Fruit fly (Drosophila melanogaster) whole organism, embryonic: ENCODE data around the gene Fst.

ENCODE experiments used
- B-H2 ChIP-seq: fragments of 200-800 bp; sonication (Bioruptor generic); optimal IDR thresholded peaks from 2 replicates; lab custom pipeline; 2018; ENCODE audit warnings: missing biosample characterization, mild to moderate bottlenecking, missing genetic modification characterization
- BEAF-32 ChIP-seq: fragments of 200-800 bp; sonication (Bioruptor generic); optimal IDR thresholded peaks from 3 replicates; lab custom pipeline; 2017; ENCODE audit warnings: missing biosample characterization, missing genetic modification characterization, mild to moderate bottlenecking, moderate library complexity, missing genetic modification reagents
- Bgb ChIP-seq: fragments of 200-800 bp; sonication (Bioruptor generic); IDR thresholded peaks from 2 replicates; pipeline ENCODE4 v1.3.6; 2022; ENCODE audit warnings: missing biosample characterization, missing genetic modification characterization; ENCODE audit not compliant: partially characterized antibody
- C15 ChIP-seq: fragments of 200-800 bp; sonication (Bioruptor generic); IDR thresholded peaks from 3 replicates; pipeline ENCODE4 v1.3.6; 2022; ENCODE audit warnings: missing biosample characterization, missing genetic modification characterization
- CG10267 ChIP-seq: fragments of 200-800 bp; sonication (Bioruptor generic); optimal IDR thresholded peaks from 2 replicates; lab custom pipeline; 2018; ENCODE audit warnings: missing biosample characterization, mild to moderate bottlenecking, missing genetic modification characterization, moderate library complexity
- CG10462 ChIP-seq: fragments of 200-800 bp; sonication (Bioruptor generic); optimal IDR thresholded peaks from 2 replicates; lab custom pipeline; 2016; ENCODE audit warnings: missing biosample characterization, missing genetic modification characterization
- CG10959 ChIP-seq: fragments of 200-800 bp; sonication (Bioruptor generic); IDR thresholded peaks from 2 replicates; pipeline ENCODE4 v1.3.6; 2022; ENCODE audit warnings: missing biosample characterization, missing genetic modification characterization
- CG11456 ChIP-seq: fragments of 200-800 bp; sonication (Bioruptor generic); IDR thresholded peaks from 3 replicates; pipeline ENCODE4 v1.3.6; 2022; ENCODE audit warnings: missing biosample characterization, missing genetic modification characterization
- CG11504 ChIP-seq: fragments of 200-800 bp; sonication (Bioruptor generic); optimal IDR thresholded peaks from 3 replicates; lab custom pipeline; 2019; ENCODE audit warnings: missing biosample characterization, mild to moderate bottlenecking, missing genetic modification characterization, moderate library complexity
- CG11696 ChIP-seq: fragments of 200-800 bp; sonication (Bioruptor generic); IDR thresholded peaks from 2 replicates; pipeline ENCODE4 v1.3.6; 2022; ENCODE audit warnings: missing biosample characterization, missing genetic modification characterization
- CG12155 ChIP-seq: fragments of 200-800 bp; sonication (Bioruptor generic); optimal IDR thresholded peaks from 3 replicates; lab custom pipeline; 2016; ENCODE audit warnings: missing biosample characterization, missing genetic modification characterization
- CG13424 ChIP-seq: fragments of 200-800 bp; sonication (Bioruptor generic); optimal IDR thresholded peaks from 2 replicates; lab custom pipeline; 2019; ENCODE audit warnings: missing biosample characterization, mild to moderate bottlenecking, missing genetic modification characterization, moderate library complexity
- CG15073 ChIP-seq: fragments of 200-800 bp; sonication (Bioruptor generic); optimal IDR thresholded peaks from 2 replicates; lab custom pipeline; 2016; ENCODE audit warnings: missing biosample characterization, missing genetic modification characterization
- CG15514 ChIP-seq: fragments of 200-800 bp; sonication (Bioruptor generic); optimal IDR thresholded peaks from 3 replicates; lab custom pipeline; 2017; ENCODE audit warnings: missing biosample characterization, missing genetic modification characterization, mild to moderate bottlenecking, moderate library complexity, missing genetic modification reagents
- CG15696 ChIP-seq: fragments of 200-800 bp; sonication (Bioruptor generic); optimal IDR thresholded peaks from 2 replicates; lab custom pipeline; 2019; ENCODE audit warnings: missing biosample characterization, mild to moderate bottlenecking, missing genetic modification characterization, moderate library complexity
- CG1602 ChIP-seq: fragments of 200-800 bp; sonication (Bioruptor generic); optimal IDR thresholded peaks from 3 replicates; lab custom pipeline; 2016; ENCODE audit warnings: missing biosample characterization, missing genetic modification characterization
- CG17359 ChIP-seq: fragments of 200-800 bp; sonication (Bioruptor generic); optimal IDR thresholded peaks from 3 replicates; lab custom pipeline; 2018; ENCODE audit warnings: missing biosample characterization, mild to moderate bottlenecking, missing genetic modification characterization, moderate library complexity
- CG17612 ChIP-seq: fragments of 200-800 bp; sonication (Bioruptor generic); IDR thresholded peaks from 2 replicates; pipeline ENCODE4 v1.3.6; 2022; ENCODE audit warnings: missing biosample characterization, missing genetic modification characterization
- CG18476 ChIP-seq: fragments of 200-800 bp; sonication (Bioruptor generic); optimal IDR thresholded peaks from 2 replicates; lab custom pipeline; 2016; ENCODE audit warnings: missing biosample characterization, mild to moderate bottlenecking, missing genetic modification characterization
- CG2875 ChIP-seq: fragments of 200-800 bp; sonication (Bioruptor generic); optimal IDR thresholded peaks from 2 replicates; lab custom pipeline; 2017; ENCODE audit warnings: missing biosample characterization, mild to moderate bottlenecking, missing genetic modification characterization, missing genetic modification reagents
- CG30431 ChIP-seq: fragments of 200-800 bp; sonication (Bioruptor generic); optimal IDR thresholded peaks from 2 replicates; lab custom pipeline; 2017; ENCODE audit warnings: missing biosample characterization, missing genetic modification characterization
- CG43689 ChIP-seq: fragments of 200-800 bp; sonication (Bioruptor generic); IDR thresholded peaks from 2 replicates; pipeline ENCODE4 v1.3.6; 2022; ENCODE audit warnings: missing biosample characterization, missing genetic modification characterization
- CG5953 ChIP-seq: fragments of 200-800 bp; sonication (Bioruptor generic); IDR thresholded peaks from 2 replicates; pipeline ENCODE4 v1.3.6; 2022; ENCODE audit warnings: missing biosample characterization, missing genetic modification characterization
- CG6689 ChIP-seq: fragments of 200-800 bp; sonication (Bioruptor generic); IDR thresholded peaks from 2 replicates; pipeline ENCODE4 v1.3.6; 2022; ENCODE audit warnings: missing biosample characterization, missing genetic modification characterization
- CG6791 ChIP-seq: fragments of 200-800 bp; sonication (Bioruptor generic); IDR thresholded peaks from 3 replicates; pipeline ENCODE4 v1.3.6; 2022; ENCODE audit warnings: missing biosample characterization, missing genetic modification characterization; ENCODE audit not compliant: partially characterized antibody
- CG7556 ChIP-seq: fragments of 200-800 bp; sonication (Bioruptor generic); optimal IDR thresholded peaks from 2 replicates; lab custom pipeline; 2017; ENCODE audit warnings: missing biosample characterization, mild to moderate bottlenecking, missing genetic modification characterization
- CG8388 ChIP-seq: fragments of 200-800 bp; sonication (Bioruptor generic); optimal IDR thresholded peaks from 2 replicates; lab custom pipeline; 2019; ENCODE audit warnings: missing biosample characterization, mild to moderate bottlenecking, missing genetic modification characterization, moderate library complexity
- Dbx ChIP-seq: fragments of 200-800 bp; sonication (Bioruptor generic); IDR thresholded peaks from 3 replicates; pipeline ENCODE4 v1.3.6; 2022; ENCODE audit warnings: missing biosample characterization, missing genetic modification characterization
- Fer1 ChIP-seq: fragments of 200-800 bp; sonication (Bioruptor generic); optimal IDR thresholded peaks from 2 replicates; lab custom pipeline; 2017; ENCODE audit warnings: missing biosample characterization, mild to moderate bottlenecking, missing genetic modification characterization
- H2.0 ChIP-seq: fragments of 200-800 bp; sonication (Bioruptor generic); IDR thresholded peaks from 2 replicates; pipeline ENCODE4 v1.3.6; 2022; ENCODE audit warnings: missing biosample characterization, missing genetic modification characterization
- HLHmδ ChIP-seq: fragments of 200-800 bp; sonication (Bioruptor generic); optimal IDR thresholded peaks from 2 replicates; lab custom pipeline; 2018; ENCODE audit warnings: missing biosample characterization, mild to moderate bottlenecking, missing genetic modification characterization, moderate library complexity
- Hand ChIP-seq: fragments of 200-800 bp; sonication (Bioruptor generic); optimal IDR thresholded peaks from 2 replicates; lab custom pipeline; 2017; ENCODE audit warnings: mild to moderate bottlenecking, missing biosample characterization, missing genetic modification reagents, missing genetic modification characterization
- MBD-R2 ChIP-seq: fragments of 200-800 bp; sonication (Bioruptor generic); IDR thresholded peaks from 2 replicates; pipeline ENCODE4 v1.3.6; 2022; ENCODE audit warnings: missing biosample characterization, missing genetic modification characterization
- Mad ChIP-seq: fragments of 200-800 bp; sonication (Bioruptor generic); optimal IDR thresholded peaks from 2 replicates; lab custom pipeline; 2016; ENCODE audit warnings: missing biosample characterization, missing genetic modification characterization
- Max ChIP-seq: fragments of 200-800 bp; sonication (Bioruptor generic); optimal IDR thresholded peaks from 2 replicates; lab custom pipeline; 2016; ENCODE audit warnings: missing biosample characterization, mild to moderate bottlenecking, missing genetic modification characterization
- Ssrp ChIP-seq: fragments of 200-800 bp; sonication (Bioruptor generic); optimal IDR thresholded peaks from 2 replicates; lab custom pipeline; 2018; ENCODE audit warnings: missing biosample characterization, mild to moderate bottlenecking, missing genetic modification characterization, moderate library complexity
- ac ChIP-seq: fragments of 200-800 bp; sonication (Bioruptor generic); optimal IDR thresholded peaks from 3 replicates; lab custom pipeline; 2017; ENCODE audit warnings: missing biosample characterization, mild to moderate bottlenecking, missing genetic modification characterization
- amos ChIP-seq: fragments of 200-800 bp; sonication (Bioruptor generic); IDR thresholded peaks from 2 replicates; pipeline ENCODE4 v1.3.6; 2022; ENCODE audit warnings: missing biosample characterization, missing genetic modification characterization; ENCODE audit not compliant: partially characterized antibody
- chm ChIP-seq: fragments of 200-800 bp; sonication (Bioruptor generic); IDR thresholded peaks from 2 replicates; pipeline ENCODE4 v1.3.6; 2022; ENCODE audit warnings: missing biosample characterization, missing genetic modification characterization
- crol ChIP-seq: fragments of 200-800 bp; sonication (Bioruptor generic); IDR thresholded peaks from 2 replicates; pipeline ENCODE4 v1.3.6; 2022; ENCODE audit warnings: missing biosample characterization, missing genetic modification characterization
- fd3F ChIP-seq: fragments of 200-800 bp; sonication (Bioruptor generic); optimal IDR thresholded peaks from 2 replicates; lab custom pipeline; 2018; ENCODE audit warnings: missing biosample characterization, mild to moderate bottlenecking, missing genetic modification characterization, moderate library complexity
- gfzf ChIP-seq: fragments of 200-800 bp; sonication (Bioruptor generic); optimal IDR thresholded peaks from 2 replicates; lab custom pipeline; 2016; ENCODE audit warnings: missing biosample characterization, mild to moderate bottlenecking, missing genetic modification characterization, moderate library complexity
- hth ChIP-seq: fragments of >200 bp; optimal IDR thresholded peaks from 2 replicates; lab custom pipeline; 2017; ENCODE audit warnings: inconsistent platforms
- lov ChIP-seq, 2 experiments: fragments of 200-800 bp in 1 of 2; fragments of >200 bp in 1 of 2; sonication (Bioruptor generic) in 1 of 2; IDR thresholded peaks in 1 of 2; optimal IDR thresholded peaks in 1 of 2; 2 replicates in 1 of 2; 3 replicates in 1 of 2; pipeline versions ENCODE4 v1.3.6 to Lab custom; 2017 to 2022; ENCODE audit warnings: missing biosample characterization in 1 of 2, missing genetic modification characterization in 1 of 2
- nau ChIP-seq: fragments of 200-800 bp; sonication (Bioruptor generic); optimal IDR thresholded peaks from 3 replicates; lab custom pipeline; 2017; ENCODE audit warnings: missing biosample characterization, mild to moderate bottlenecking, missing genetic modification characterization, missing genetic modification reagents
- nerfin-2 ChIP-seq: fragments of 200-800 bp; sonication (Bioruptor generic); IDR thresholded peaks from 2 replicates; pipeline ENCODE4 v1.3.6; 2022; ENCODE audit warnings: missing biosample characterization, missing genetic modification characterization; ENCODE audit not compliant: partially characterized antibody
- otp ChIP-seq: fragments of 200-800 bp; sonication (Bioruptor generic); IDR thresholded peaks from 3 replicates; pipeline ENCODE4, ENCODE4 v1.3.6; 2022; ENCODE audit warnings: missing biosample characterization, missing genetic modification characterization
- phol ChIP-seq: fragments of 200-800 bp; sonication (Bioruptor generic); optimal IDR thresholded peaks from 3 replicates; lab custom pipeline; 2018; ENCODE audit warnings: missing biosample characterization, mild to moderate bottlenecking, missing genetic modification characterization, moderate library complexity
- row ChIP-seq: fragments of 200-800 bp; sonication (Bioruptor generic); IDR thresholded peaks from 3 replicates; pipeline ENCODE4 v1.3.6; 2022; ENCODE audit warnings: missing biosample characterization, missing genetic modification characterization
- seq ChIP-seq: fragments of 200-800 bp; sonication (Bioruptor generic); IDR thresholded peaks from 2 replicates; pipeline ENCODE4 v1.3.6; 2022; ENCODE audit warnings: missing biosample characterization, missing genetic modification characterization
- sr ChIP-seq: fragments of 200-800 bp; sonication (Bioruptor generic); IDR thresholded peaks from 3 replicates; pipeline ENCODE4 v1.3.6; 2022; ENCODE audit warnings: missing biosample characterization, missing genetic modification characterization

The Fst gene

DNA sequence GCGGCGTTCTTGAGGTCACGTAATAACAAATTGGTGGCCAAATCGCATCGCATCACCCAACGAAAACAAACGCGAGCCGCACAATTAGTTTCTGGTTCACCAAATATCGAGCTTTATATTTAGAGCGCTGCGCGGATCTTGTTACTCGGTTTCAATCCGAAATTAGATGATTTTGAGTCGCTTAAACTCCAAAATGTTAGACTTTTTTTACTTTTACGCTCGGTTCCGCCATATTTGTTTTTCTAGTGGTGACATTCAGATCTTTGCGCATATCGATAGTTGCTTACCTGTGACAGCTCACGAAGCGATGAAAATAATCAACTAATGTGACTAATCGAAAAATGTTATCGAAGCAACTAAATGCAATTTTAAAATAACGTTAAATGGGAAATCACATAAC lies 8.6 kb downstream of the Fst start, which contains the start of gene Scm (continued):
- TF ChIP-seq Fer1 (peak; percentile 39), ac (GFP tag; lab: Kevin White, UChicago) (no peak), Dbx (no peak), B-H2 (GFP tag; lab: Kevin White, UChicago) (no peak), seq (GFP tag; lab: Robert Waterston, UW) (no peak), CG5953 (GFP tag; lab: Robert Waterston, UW) (no peak), CG2875 (GFP tag; lab: Kevin White, UChicago) (no peak), gfzf (GFP tag; lab: Kevin White, UChicago) (peak; percentile 37), CG12155 (no peak), chm (GFP tag; lab: Robert Waterston, UW) (no peak), CG7556 (GFP tag; lab: Kevin White, UChicago) (no peak), CG10462 (no peak), CG11504 (tag; lab: Kevin White, UChicago) (peak; percentile 57), CG18476 (GFP tag; lab: Kevin White, UChicago) (no peak), CG15696 (tag; lab: Kevin White, UChicago) (no peak), CG11456 (GFP tag; lab: Robert Waterston, UW) (no peak), CG13424 (tag; lab: Kevin White, UChicago) (peak; percentile 3), CG10267 (tag; lab: Kevin White, UChicago) (peak; percentile 60), BEAF-32 (GFP tag; lab: Kevin White, UChicago) (peak; percentile 91), CG11696 (GFP tag; lab: Robert Waterston, UW) (no peak), CG6689 (no peak), hth (no peak), CG17612 (no peak), amos (GFP tag; lab: Robert Waterston, UW) (peak; percentile 92), CG43689 (GFP tag; lab: Robert Waterston, UW) (no peak), CG15073 (GFP tag; lab: Kevin White, UChicago) (no peak), CG17359 (tag; lab: Kevin White, UChicago) (no peak), CG6791 (GFP tag; lab: Robert Waterston, UW) (peak; percentile 97), MBD-R2 (GFP tag; lab: Robert Waterston, UW) (peak; percentile 75), sr (no peak), Bgb (GFP tag; lab: Robert Waterston, UW) (peak; percentile 95), Max (GFP tag; lab: Kevin White, UChicago) (no peak), lov (optimal IDR thresholded peaks at IDR 0.05; lab: Kevin White, UChicago) (no peak), lov (GFP tag; IDR thresholded peaks at IDR 0.05; lab: Robert Waterston, UW) (no peak), nau (GFP tag; lab: Kevin White, UChicago) (no peak), HLHmδ (GFP tag; lab: Kevin White, UChicago) (no peak), row (peak; percentile 54), phol (tag; lab: Kevin White, UChicago) (peak; percentile 100), CG1602 (GFP tag; lab: Kevin White, UChicago) (no peak), Mad (no peak), CG15514 (peak; percentile 63), Hand (GFP tag; lab: Kevin White, UChicago) (no peak), C15 (GFP tag; lab: Robert Waterston, UW) (no peak), Ssrp (tag; lab: Kevin White, UChicago) (no peak), CG10959 (GFP tag; lab: Robert Waterston, UW) (no peak), crol (GFP tag; lab: Robert Waterston, UW) (no peak), H2.0 (no peak), nerfin-2 (peak; percentile 80), CG30431 (GFP tag; lab: Kevin White, UChicago) (no peak), CG8388 (GFP tag; lab: Kevin White, UChicago) (no peak), otp (no peak), fd3F (GFP tag; lab: Kevin White, UChicago) (no peak)
